Worm (Caenorhabditis elegans) whole organism, L1 larva: ENCODE results near the gene sqv-6.

Experiments
- dpl-1 ChIP-seq, 3 experiments: fragments of 150-350 bp in 2 of 3; sonication (generic microtip) in 1 of 3; optimal IDR thresholded peaks; 2 replicates each; lab custom pipeline; 2014 to 2017; ENCODE audit warnings: missing biosample characterization in 3 of 3, missing genetic modification characterization in 3 of 3, missing genetic modification reagents in 3 of 3
- egl-13 ChIP-seq: sonication (generic microtip); optimal IDR thresholded peaks from 2 replicates; lab custom pipeline; 2016; ENCODE audit warnings: missing genotype, missing genetic modification reagents, missing genetic modification characterization, missing compliant biosample characterization
- mdl-1 ChIP-seq, 2 experiments: fragments of 150-350 bp; optimal IDR thresholded peaks; 2 replicates each; lab custom pipeline; 2014 to 2017; ENCODE audit warnings: missing biosample characterization in 2 of 2, missing genetic modification characterization in 2 of 2, inconsistent platforms in 1 of 2
- nhr-90 ChIP-seq: sonication (generic microtip); optimal IDR thresholded peaks from 2 replicates; lab custom pipeline; 2016; ENCODE audit warnings: mild to moderate bottlenecking, missing genetic modification characterization, missing compliant biosample characterization; ENCODE audit not compliant: poor library complexity
- ztf-4 ChIP-seq: fragments of 150-350 bp; optimal IDR thresholded peaks from 2 replicates; lab custom pipeline; 2014; ENCODE audit warnings: missing biosample characterization, missing genetic modification characterization

sqv-6 gene

DNA sequence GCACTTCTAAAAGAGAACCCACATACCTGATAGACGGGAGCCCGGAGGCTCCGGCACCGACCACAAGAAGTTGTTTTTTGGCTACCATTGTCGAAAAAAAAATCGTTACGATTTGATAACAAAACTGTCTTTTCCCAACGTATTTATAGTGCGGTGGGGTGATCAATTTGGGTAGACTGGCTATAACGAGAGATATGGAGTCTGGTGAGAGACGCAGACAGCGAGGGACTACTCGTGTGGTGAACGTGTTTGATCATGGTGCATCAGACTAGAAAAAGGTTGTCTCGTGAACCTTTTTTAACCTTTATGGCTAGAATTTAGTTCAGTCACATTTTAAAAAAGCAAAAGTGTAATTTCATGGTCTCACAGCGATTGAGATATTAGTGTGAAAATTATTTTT is 61.1 kb downstream of the sqv-6 start, which contains the start of gene fmo-5 (continued):
- TF ChIP-seq nhr-90 (tag; lab: Kevin White, UChicago) = peak; percentile 66
- no peak for TF ChIP-seq egl-13 (tag; lab: Kevin White, UChicago)
- TF ChIP-seq ztf-4 = peak; percentile 1
- peak in 1 of 2 experiments; percentile 73 for TF ChIP-seq mdl-1 (tag; optimal IDR thresholded peaks at IDR 0.05; lab: Kevin White, UChicago)
- peak in 2 of 3 experiments; percentile 42 to 57 for TF ChIP-seq dpl-1 (GFP tag; optimal IDR thresholded peaks at IDR 0.05; lab: Kevin White, UChicago)
